Fruit fly (Drosophila melanogaster): ENCODE data around the gene Saf-B.
A peak's percentile ranks its signal among the peaks of the same experiment; 100 is the strongest.

Saf-B gene

DNA sequence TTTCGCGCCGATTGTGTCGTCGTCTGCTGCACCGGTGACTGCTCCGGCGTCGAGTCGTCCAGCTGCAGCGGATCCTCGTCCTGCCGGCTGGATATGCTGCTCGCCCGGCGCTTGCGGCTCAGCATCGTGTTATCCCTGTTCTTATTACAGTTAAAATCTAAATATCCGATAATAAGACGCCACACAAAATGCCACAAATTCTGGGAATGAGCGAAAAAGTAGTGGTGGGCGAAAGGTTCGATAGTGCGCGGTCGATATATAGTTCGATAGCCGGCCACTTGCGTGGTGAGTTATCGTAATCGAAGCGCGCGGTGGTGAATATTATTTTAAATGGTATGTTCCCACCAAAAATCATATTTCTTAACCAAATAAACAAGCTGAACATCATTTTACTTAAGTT lies 12.2 kb upstream of the Saf-B start, which contains the start of gene polybromo (continued):
- TF ChIP-seq NC2β (GFP tag; optimal IDR thresholded peaks at IDR 0.05) (no peak), CG14710 (tag; optimal IDR thresholded peaks at IDR 0.05) (peak; percentile 33), hkb (optimal IDR thresholded peaks at IDR 0.05) (no peak), hkb (GFP tag; IDR thresholded peaks at IDR 0.05) (no peak), CG1529 (GFP tag; optimal IDR thresholded peaks at IDR 0.05) (no peak), Meics (GFP tag; optimal IDR thresholded peaks at IDR 0.05) (no peak), Dll (GFP tag; IDR thresholded peaks at IDR 0.05; ENCODE audit: partially characterized antibody) (peak; percentile 91), lola (GFP tag; optimal IDR thresholded peaks at IDR 0.05) (no peak), Ada2b (GFP tag; IDR thresholded peaks at IDR 0.05) (no peak), HmgZ (tag; optimal IDR thresholded peaks at IDR 0.05) (peak; percentile 0), HLH3B (GFP tag; IDR thresholded peaks at IDR 0.05) (no peak), cas (GFP tag; IDR thresholded peaks at IDR 0.05) (no peak), gsb-n (tag; optimal IDR thresholded peaks at IDR 0.05) (no peak), Sox100B (GFP tag; optimal IDR thresholded peaks at IDR 0.05) (no peak), gcm (GFP tag; optimal IDR thresholded peaks at IDR 0.05) (no peak), CG11093 (GFP tag; IDR thresholded peaks at IDR 0.05) (no peak), Doc3 (GFP tag; IDR thresholded peaks at IDR 0.05; ENCODE audit: partially characterized antibody) (peak; percentile 87), CG8290 (GFP tag; optimal IDR thresholded peaks at IDR 0.05) (no peak), CG8290 (tag; optimal IDR thresholded peaks at IDR 0.05) (no peak), CG7372 (GFP tag; IDR thresholded peaks at IDR 0.05) (no peak), CG18262 (tag; optimal IDR thresholded peaks at IDR 0.05) (no peak), insv (GFP tag; optimal IDR thresholded peaks at IDR 0.05) (no peak), CG16813 (GFP tag; IDR thresholded peaks at IDR 0.05; ENCODE audit: partially characterized antibody) (peak; percentile 73), nerfin-1 (tag; optimal IDR thresholded peaks at IDR 0.05) (no peak), CG9437 (GFP tag; optimal IDR thresholded peaks at IDR 0.05) (no peak), Ets97D (GFP tag; optimal IDR thresholded peaks at IDR 0.05) (peak; percentile 33), Doc2 (GFP tag; IDR thresholded peaks at IDR 0.05) (no peak), CG4404 (GFP tag; IDR thresholded peaks at IDR 0.05) (no peak), CG5180 (GFP tag; optimal IDR thresholded peaks at IDR 0.05) (no peak), CG14050 (GFP tag; IDR thresholded peaks at IDR 0.05) (no peak), CG10366 (GFP tag; IDR thresholded peaks at IDR 0.05) (no peak), hbn (GFP tag; IDR thresholded peaks at IDR 0.05; ENCODE audit: partially characterized antibody) (peak; percentile 81), shn (GFP tag; optimal IDR thresholded peaks at IDR 0.05) (no peak), az2 (GFP tag; optimal IDR thresholded peaks at IDR 0.05) (no peak), CG12104 (GFP tag; optimal IDR thresholded peaks at IDR 0.05) (no peak), CG9797 (GFP tag; optimal IDR thresholded peaks at IDR 0.05) (peak; percentile 41), dpn (GFP tag; optimal IDR thresholded peaks at IDR 0.05) (peak in 1 of 2 experiments; percentile 2), CG17361 (GFP tag; IDR thresholded peaks at IDR 0.05) (no peak), NC2α (GFP tag; optimal IDR thresholded peaks at IDR 0.05) (no peak), mld (GFP tag; IDR thresholded peaks at IDR 0.05; ENCODE audit: partially characterized antibody) (peak; percentile 74; the same call in 1 of the 3 replicates), CG16779 (GFP tag; IDR thresholded peaks at IDR 0.05) (no peak), CG1602 (GFP tag; optimal IDR thresholded peaks at IDR 0.05) (no peak), tap (tag; optimal IDR thresholded peaks at IDR 0.05) (no peak), Deaf1 (tag; optimal IDR thresholded peaks at IDR 0.05) (no peak), Scr (GFP tag; IDR thresholded peaks at IDR 0.05; ENCODE audit: partially characterized antibody) (peak; percentile 90), Fer2 (tag; optimal IDR thresholded peaks at IDR 0.05) (no peak), Pdp1 (GFP tag; optimal IDR thresholded peaks at IDR 0.05) (no peak), CG8924 (tag; optimal IDR thresholded peaks at IDR 0.05) (no peak), CG10654 (GFP tag; optimal IDR thresholded peaks at IDR 0.05) (no peak), trem (tag; optimal IDR thresholded peaks at IDR 0.05) (peak; percentile 51), Xbp1 (GFP tag; optimal IDR thresholded peaks at IDR 0.05) (no peak)

Measured in whole organism, embryonic.